Worm (Caenorhabditis elegans) whole organism, L1 larva: ENCODE measurements around the gene abcx-1.

Source experiments
- C16A3.4 ChIP-seq: fragments of 150-350 bp; optimal IDR thresholded peaks from 2 replicates; lab custom pipeline; 2014; ENCODE audit warnings: missing biosample characterization, missing genetic modification characterization
- aha-1 ChIP-seq: fragments of 150-350 bp; optimal IDR thresholded peaks from 2 replicates; lab custom pipeline; 2014; ENCODE audit warnings: missing biosample characterization, missing genetic modification characterization
- alr-1 ChIP-seq: fragments of 200-800 bp; sonication (Bioruptor generic); optimal IDR thresholded peaks from 2 replicates; lab custom pipeline; 2018; ENCODE audit warnings: borderline replicate concordance, mild to moderate bottlenecking, missing genetic modification characterization, missing compliant biosample characterization
- ama-1 ChIP-seq: fragments of 150-350 bp; optimal IDR thresholded peaks from 2 replicates; lab custom pipeline; 2014
- ceh-63 ChIP-seq: fragments of 200-800 bp; sonication (Bioruptor generic); optimal IDR thresholded peaks from 2 replicates; lab custom pipeline; 2018; ENCODE audit warnings: mild to moderate bottlenecking, missing genetic modification characterization, missing compliant biosample characterization
- ceh-8 ChIP-seq: fragments of 200-800 bp; sonication (Bioruptor generic); optimal IDR thresholded peaks from 2 replicates; lab custom pipeline; 2018; ENCODE audit warnings: mild to moderate bottlenecking, missing genetic modification characterization, moderate library complexity, missing compliant biosample characterization
- ceh-88 ChIP-seq: fragments of 200-800 bp; sonication (Bioruptor generic); IDR thresholded peaks from 2 replicates; pipeline ENCODE4 v1.3.6; 2022; ENCODE audit warnings: missing genetic modification characterization, missing compliant biosample characterization
- ceh-90 ChIP-seq: sonication (generic microtip); optimal IDR thresholded peaks from 2 replicates; lab custom pipeline; 2016; ENCODE audit warnings: missing genetic modification characterization, missing compliant biosample characterization
- efl-1 ChIP-seq, 4 experiments: fragments of 150-350 bp; optimal IDR thresholded peaks in 3 of 4; peaks in 1 of 4; 1 replicate in 1 of 4; 2 replicates in 3 of 4; lab custom pipeline; 2014; ENCODE audit warnings: missing biosample characterization in 2 of 4, missing genetic modification characterization in 2 of 4, missing genetic modification reagents in 2 of 4
- efl-3 ChIP-seq: fragments of 200-800 bp; sonication (Bioruptor generic); optimal IDR thresholded peaks from 2 replicates; lab custom pipeline; 2018; ENCODE audit warnings: mild to moderate bottlenecking, missing genetic modification characterization, missing compliant biosample characterization
- egl-13 ChIP-seq: sonication (generic microtip); optimal IDR thresholded peaks from 2 replicates; lab custom pipeline; 2016; ENCODE audit warnings: missing genotype, missing genetic modification reagents, missing genetic modification characterization, missing compliant biosample characterization
- elt-2 ChIP-seq: sonication (generic microtip); optimal IDR thresholded peaks from 2 replicates; lab custom pipeline; 2016; ENCODE audit warnings: missing genetic modification characterization, mild to moderate bottlenecking, inconsistent platforms, missing compliant biosample characterization, missing genetic modification reagents
- elt-3 ChIP-seq, 6 experiments: fragments of 150-350 bp in 1 of 6; sonication (generic microtip); optimal IDR thresholded peaks; 2 replicates each; lab custom pipeline; 2017 to 2018; ENCODE audit warnings: missing biosample characterization in 6 of 6, missing genetic modification characterization in 6 of 6, inconsistent platforms in 1 of 6
- ets-5 ChIP-seq: fragments of 200-800 bp; sonication (Bioruptor generic); IDR thresholded peaks from 2 replicates; pipeline ENCODE4 v1.3.6; 2022; ENCODE audit warnings: missing genetic modification characterization, missing compliant biosample characterization
- fkh-10 ChIP-seq: sonication (generic microtip); optimal IDR thresholded peaks from 2 replicates; lab custom pipeline; 2017; ENCODE audit warnings: missing biosample characterization, missing genetic modification reagents, missing genetic modification characterization
- fkh-4 ChIP-seq: sonication (generic microtip); optimal IDR thresholded peaks from 2 replicates; lab custom pipeline; 2016; ENCODE audit warnings: missing compliant biosample characterization, missing genetic modification characterization, borderline replicate concordance
- hlh-4 ChIP-seq: sonication (generic microtip); optimal IDR thresholded peaks from 2 replicates; lab custom pipeline; 2016; ENCODE audit warnings: mild to moderate bottlenecking, missing genetic modification characterization, missing compliant biosample characterization
- irx-1 ChIP-seq: sonication (generic microtip); optimal IDR thresholded peaks from 2 replicates; lab custom pipeline; 2016; ENCODE audit warnings: missing genetic modification characterization, missing compliant biosample characterization
- isw-1 ChIP-seq: fragments of 200-800 bp; sonication (Bioruptor generic); IDR thresholded peaks from 2 replicates; pipeline ENCODE4 v1.3.6; 2022; ENCODE audit warnings: missing genetic modification characterization, missing compliant biosample characterization
- mdl-1 ChIP-seq, 2 experiments: fragments of 150-350 bp; optimal IDR thresholded peaks; 2 replicates each; lab custom pipeline; 2014 to 2017; ENCODE audit warnings: missing biosample characterization in 2 of 2, missing genetic modification characterization in 2 of 2, inconsistent platforms in 1 of 2
- mep-1 ChIP-seq: fragments of 150-350 bp; optimal IDR thresholded peaks from 2 replicates; lab custom pipeline; 2014; ENCODE audit warnings: missing biosample characterization, missing genetic modification characterization
- nhr-20 ChIP-seq: sonication (generic microtip); optimal IDR thresholded peaks from 2 replicates; lab custom pipeline; 2016; ENCODE audit warnings: mild to moderate bottlenecking, missing genetic modification characterization, missing compliant biosample characterization
- nhr-28 ChIP-seq: fragments of 150-350 bp; optimal IDR thresholded peaks from 2 replicates; lab custom pipeline; 2014; ENCODE audit warnings: missing biosample characterization, missing genetic modification characterization
- nhr-47 ChIP-seq: sonication (generic microtip); optimal IDR thresholded peaks from 2 replicates; lab custom pipeline; 2016; ENCODE audit warnings: mild to moderate bottlenecking, missing genetic modification characterization, moderate library complexity, missing compliant biosample characterization
- nhr-71 ChIP-seq: sonication (generic microtip); optimal IDR thresholded peaks from 2 replicates; lab custom pipeline; 2016; ENCODE audit warnings: mild to moderate bottlenecking, missing genetic modification characterization, moderate library complexity, missing compliant biosample characterization
- nhr-84 ChIP-seq: sonication (generic microtip); optimal IDR thresholded peaks from 2 replicates; lab custom pipeline; 2017; ENCODE audit warnings: missing biosample characterization, missing genetic modification characterization
- nhr-90 ChIP-seq: sonication (generic microtip); optimal IDR thresholded peaks from 2 replicates; lab custom pipeline; 2016; ENCODE audit warnings: mild to moderate bottlenecking, missing genetic modification characterization, missing compliant biosample characterization; ENCODE audit not compliant: poor library complexity
- pag-3 ChIP-seq: sonication (generic microtip); optimal IDR thresholded peaks from 2 replicates; lab custom pipeline; 2017; ENCODE audit warnings: missing genetic modification characterization, mild to moderate bottlenecking, missing compliant biosample characterization, antibody characterized with exemption, borderline replicate concordance; ENCODE audit not compliant: insufficient read depth
- snpc-4 ChIP-seq: fragments of 150-350 bp; optimal IDR thresholded peaks from 2 replicates; lab custom pipeline; 2014; ENCODE audit warnings: missing biosample characterization, missing genetic modification characterization
- snu-23 ChIP-seq: sonication (generic microtip); optimal IDR thresholded peaks from 2 replicates; lab custom pipeline; 2016; ENCODE audit warnings: missing genetic modification characterization, missing compliant biosample characterization
- sup-37 ChIP-seq: fragments of 200-800 bp; sonication (Bioruptor generic); optimal IDR thresholded peaks from 2 replicates; lab custom pipeline; 2018; ENCODE audit warnings: mild to moderate bottlenecking, missing genetic modification characterization, missing compliant biosample characterization
- swsn-7 ChIP-seq: sonication (generic microtip); optimal IDR thresholded peaks from 2 replicates; lab custom pipeline; 2016; ENCODE audit warnings: missing genetic modification characterization, missing compliant biosample characterization
- tbx-2 ChIP-seq: sonication (generic microtip); optimal IDR thresholded peaks from 2 replicates; lab custom pipeline; 2016; ENCODE audit warnings: missing genetic modification characterization, missing compliant biosample characterization
- tlp-1 ChIP-seq: fragments of 150-350 bp; optimal IDR thresholded peaks from 2 replicates; lab custom pipeline; 2014; ENCODE audit warnings: missing biosample characterization, missing genetic modification characterization
- unc-130 ChIP-seq: fragments of 150-350 bp; optimal IDR thresholded peaks from 2 replicates; lab custom pipeline; 2017; ENCODE audit warnings: missing biosample characterization, missing genetic modification characterization, inconsistent platforms
- unc-30 ChIP-seq: sonication (generic microtip); optimal IDR thresholded peaks from 2 replicates; lab custom pipeline; 2017; ENCODE audit warnings: missing biosample characterization, missing genetic modification characterization
- unc-62 ChIP-seq: fragments of 150-350 bp; optimal IDR thresholded peaks from 2 replicates; lab custom pipeline; 2014; ENCODE audit warnings: missing biosample characterization, missing genetic modification reagents, missing genetic modification characterization
- unc-86 ChIP-seq: sonication (generic microtip); optimal IDR thresholded peaks from 2 replicates; lab custom pipeline; 2016; ENCODE audit warnings: missing genetic modification characterization, missing compliant biosample characterization
- unc-98 ChIP-seq: fragments of 200-800 bp; sonication (Bioruptor generic); IDR thresholded peaks from 2 replicates; pipeline ENCODE4 v1.3.6; 2022; ENCODE audit warnings: missing genetic modification characterization, missing compliant biosample characterization
- vab-15 ChIP-seq: sonication (generic microtip); optimal IDR thresholded peaks from 2 replicates; lab custom pipeline; 2017; ENCODE audit warnings: missing genotype, mild to moderate bottlenecking, missing genetic modification characterization, missing compliant biosample characterization
- zip-4 ChIP-seq: fragments of 200-800 bp; sonication (Bioruptor generic); optimal IDR thresholded peaks from 2 replicates; lab custom pipeline; 2018; ENCODE audit warnings: mild to moderate bottlenecking, missing genetic modification characterization, moderate library complexity, missing compliant biosample characterization
- ztf-11 ChIP-seq, 2 experiments: sonication (generic microtip); optimal IDR thresholded peaks; 2 replicates each; lab custom pipeline; 2016 to 2017; ENCODE audit warnings: missing genetic modification characterization in 2 of 2, missing biosample characterization in 1 of 2, missing compliant biosample characterization in 1 of 2

Gene abcx-1

DNA sequence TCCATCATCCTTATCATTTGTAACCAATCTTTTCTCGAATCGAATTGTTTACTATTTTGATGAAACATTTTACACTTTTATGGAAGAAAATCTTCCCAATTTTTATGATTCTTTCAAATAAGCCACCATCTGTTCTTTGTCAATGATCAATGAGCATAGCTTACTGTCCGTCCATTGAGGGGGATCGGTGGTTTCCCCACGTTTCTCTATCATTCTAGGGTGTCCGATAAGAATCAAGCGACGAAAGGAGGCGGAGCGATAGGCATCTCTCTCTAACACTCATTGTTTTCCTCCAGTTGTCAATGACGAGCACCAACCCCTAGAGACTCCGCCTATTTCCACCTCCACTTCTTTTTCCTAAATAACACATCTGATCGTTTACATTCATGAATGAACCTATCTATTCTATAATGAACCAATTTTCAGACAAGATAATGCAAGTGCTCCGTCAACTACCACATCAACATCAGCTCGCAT is 7.4 kb upstream of the abcx-1 start, which contains the start of gene C56E6.2:
TSS of gene C56E6.2 (plus strand) at position 427 of the 477 bp plus-strand sequence.
- TF ChIP-seq elt-2 (tag; lab: Kevin White, UChicago) (peak; percentile 2), unc-30 (no peak)

DNA sequence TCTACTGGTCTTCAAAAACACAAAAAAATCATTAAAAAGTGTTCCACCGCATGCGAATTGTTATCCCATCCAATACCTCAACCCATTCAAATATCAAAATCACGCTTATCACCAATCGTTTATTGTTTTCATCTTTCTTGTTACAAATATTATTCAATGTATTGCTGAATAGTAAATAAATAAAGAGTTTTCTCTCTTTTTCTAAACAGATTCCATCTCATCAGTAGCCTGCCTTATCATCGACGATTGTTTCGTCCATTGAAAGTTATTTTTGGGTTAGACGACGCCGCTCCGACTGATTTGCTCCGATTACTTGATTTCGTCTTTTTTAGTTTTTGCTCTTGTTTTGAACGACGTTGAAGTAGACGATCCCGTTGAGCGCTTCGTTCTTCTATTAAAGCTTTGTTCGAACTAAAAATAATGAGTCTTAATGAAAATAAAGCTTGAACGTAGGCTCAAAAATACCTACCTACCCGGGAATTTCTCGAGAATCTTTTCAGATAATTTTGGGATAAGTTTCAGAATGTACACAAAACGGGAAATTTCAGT is 5.8 kb upstream of the abcx-1 start:
- TF ChIP-seq alr-1 (tag; lab: Kevin White, UChicago), result no peak
- TF ChIP-seq efl-1 (optimal IDR thresholded peaks at IDR 0.05; lab: Kevin White, UChicago), result no peak
- peak in 1 of 2 experiments; percentile 56 for TF ChIP-seq efl-1 (GFP tag; optimal IDR thresholded peaks at IDR 0.05 in 1 of 2; lab: Kevin White, UChicago)

DNA sequence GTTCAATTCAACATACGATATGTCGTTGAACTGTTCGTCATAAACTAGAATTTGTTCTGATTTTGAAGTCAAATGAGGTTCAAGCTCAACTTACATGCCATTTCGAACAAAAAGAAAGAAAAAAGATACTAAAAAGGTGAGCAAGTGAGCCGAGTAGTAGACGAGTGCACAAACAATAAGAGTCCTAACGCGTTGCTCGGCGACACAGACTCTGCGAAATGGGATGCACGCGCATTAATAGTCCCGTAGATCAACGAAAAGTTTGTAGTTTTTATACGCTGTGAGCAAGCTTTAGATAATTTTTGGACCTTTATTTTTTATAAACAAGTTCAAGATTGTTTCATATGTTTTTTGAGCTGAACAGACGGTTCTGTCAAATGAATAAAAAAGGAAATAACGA is 3.3 kb upstream of the abcx-1 start, which contains the start of gene C56E6.4:
TSS of gene C56E6.4 (minus strand) at position 101 of the 400 bp plus-strand sequence.
- TF ChIP-seq ceh-90 (tag; lab: Kevin White, UChicago), result no peak
- TF ChIP-seq nhr-71 (tag; lab: Kevin White, UChicago), result no peak

DNA sequence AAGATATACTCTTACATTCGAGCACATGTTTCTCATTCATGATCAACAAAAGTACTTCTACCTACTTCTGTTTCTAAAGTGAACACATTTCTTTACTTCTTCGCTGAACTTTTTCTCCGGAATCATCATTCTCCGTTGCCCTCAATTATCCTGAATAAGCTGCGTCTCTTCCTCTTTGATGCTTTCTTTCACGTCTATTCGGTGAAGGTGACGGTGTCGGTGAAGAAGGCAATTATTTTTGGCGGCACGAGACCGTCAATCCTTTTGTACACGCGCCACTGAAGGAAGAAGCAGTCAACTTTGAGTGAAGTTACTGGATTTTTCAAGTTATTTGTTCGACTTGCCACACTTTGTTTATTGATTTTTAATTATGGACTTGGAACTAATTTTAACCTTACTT is 436 bp upstream of the abcx-1 start, which contains the start of gene abch-1:
TSS of gene abch-1 (minus strand) at position 101 of the 400 bp plus-strand sequence.
- no peak for TF ChIP-seq tlp-1
- TF ChIP-seq elt-3 (tag; optimal IDR thresholded peaks at IDR 0.05; lab: Kevin White, UChicago), result no peak
- TF ChIP-seq tbx-2, result no peak
- TF ChIP-seq irx-1 (tag; lab: Kevin White, UChicago), result no peak
- no peak for TF ChIP-seq aha-1 (tag; lab: Kevin White, UChicago)
- no peak for TF ChIP-seq unc-130 (tag; lab: Kevin White, UChicago)
- no peak for TF ChIP-seq ceh-63 (GFP tag; lab: Kevin White, UChicago)
- no peak for TF ChIP-seq isw-1 (GFP tag; lab: Robert Waterston, UW)

DNA sequence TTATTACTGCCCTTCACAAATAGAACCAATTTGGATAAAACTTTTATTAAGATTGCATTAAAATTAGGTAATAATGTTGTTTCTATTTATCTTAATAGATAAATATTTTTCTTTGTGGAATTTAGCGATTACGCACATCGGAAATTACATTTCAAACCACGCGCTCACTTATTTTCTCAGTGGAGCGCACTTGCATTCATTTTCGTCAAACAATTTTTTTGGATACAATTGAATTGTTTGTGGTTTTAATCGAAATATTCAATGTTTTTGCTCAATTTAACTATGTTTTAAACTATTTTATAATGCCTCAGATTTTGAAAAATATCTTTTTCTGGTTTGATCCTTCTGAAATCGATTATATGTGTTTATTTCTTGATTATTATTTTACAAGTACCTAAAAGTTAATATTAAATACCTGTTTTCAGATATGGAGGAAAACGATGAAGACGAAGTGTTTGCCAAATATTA is 4.0 kb downstream of the abcx-1 start, which contains the start of gene utp-20:
TSS of gene utp-20 (plus strand) at position 418 of the 468 bp plus-strand sequence.
- TF ChIP-seq irx-1 (tag; lab: Kevin White, UChicago), result no peak
- peak; percentile 55 for TF ChIP-seq nhr-90 (tag; lab: Kevin White, UChicago)
- no peak for TF ChIP-seq hlh-4 (tag; lab: Kevin White, UChicago)
- no peak for TF ChIP-seq pag-3 (tag; lab: Kevin White, UChicago)
- TF ChIP-seq unc-62 (GFP tag; lab: Kevin White, UChicago), result no peak
- peak; percentile 46 for TF ChIP-seq nhr-20 (tag; lab: Kevin White, UChicago)
- no peak for TF ChIP-seq efl-3 (GFP tag; lab: Kevin White, UChicago)
- TF ChIP-seq swsn-7 (tag; lab: Kevin White, UChicago), result peak; percentile 50
- peak; percentile 67 for TF ChIP-seq snu-23 (GFP tag; lab: Kevin White, UChicago)
- TF ChIP-seq zip-4 (GFP tag; lab: Kevin White, UChicago), result no peak
- peak; percentile 3 for TF ChIP-seq fkh-10 (GFP tag; lab: Kevin White, UChicago)
- no peak for TF ChIP-seq sup-37 (GFP tag; lab: Kevin White, UChicago)
- no peak for TF ChIP-seq unc-98 (GFP tag; lab: Robert Waterston, UW)
- TF ChIP-seq C16A3.4, result peak; percentile 83
- no peak for TF ChIP-seq egl-13 (tag; lab: Kevin White, UChicago)
- peak; percentile 5 for TF ChIP-seq elt-2 (tag; lab: Kevin White, UChicago)
- TF ChIP-seq unc-30, result no peak
- no peak for TF ChIP-seq ztf-11 (tag; optimal IDR thresholded peaks at IDR 0.05; lab: Kevin White, UChicago)
- TF ChIP-seq elt-3 (tag; optimal IDR thresholded peaks at IDR 0.05; lab: Kevin White, UChicago), result peak in 1 of 6 experiments; percentile 35
- no peak; the same call in 1 of the 2 replicates for TF ChIP-seq isw-1 (GFP tag; lab: Robert Waterston, UW)
- TF ChIP-seq ceh-88 (GFP tag; lab: Robert Waterston, UW), result no peak
- TF ChIP-seq mep-1 (tag; lab: Kevin White, UChicago), result peak; percentile 62
- no peak for TF ChIP-seq snpc-4
- peak in 1 of 2 experiments; percentile 10 for TF ChIP-seq mdl-1 (tag; optimal IDR thresholded peaks at IDR 0.05; lab: Kevin White, UChicago)
- TF ChIP-seq ama-1, result no peak
- TF ChIP-seq vab-15 (tag; lab: Kevin White, UChicago), result no peak
- no peak for TF ChIP-seq unc-86 (tag; lab: Kevin White, UChicago)
- no peak for TF ChIP-seq ceh-8 (GFP tag; lab: Kevin White, UChicago)
- no peak for TF ChIP-seq fkh-4 (tag; lab: Kevin White, UChicago)
- TF ChIP-seq nhr-28 (tag; lab: Kevin White, UChicago), result no peak
- peak; percentile 66 for TF ChIP-seq nhr-71 (tag; lab: Kevin White, UChicago)
- TF ChIP-seq nhr-47 (tag; lab: Kevin White, UChicago), result no peak
- TF ChIP-seq nhr-84 (tag; lab: Kevin White, UChicago), result no peak
- TF ChIP-seq ets-5, result no peak
